Fruit fly (Drosophila melanogaster) S2 (cell line): Measurements from ENCODE around the gene shakB.

ENCODE experiments used
- CG8478 ChIP-seq: fragments of >200 bp; optimal IDR thresholded peaks from 2 replicates; lab custom pipeline; 2018
- CTCF ChIP-seq, 2 experiments: fragments of >200 bp; optimal IDR thresholded peaks; 2 replicates each; lab custom pipeline; 2018

dm6 chrX:20753124-20753523 is 173.7 kb downstream of the shakB start:
- TF ChIP-seq CTCF (optimal IDR thresholded peaks at IDR 0.05; lab: Kevin White, UChicago) (no peak), CG8478 (lab: Kevin White, UChicago) (no peak)
